Worm (Caenorhabditis elegans): ENCODE data around the gene Y69E1A.3.

Y69E1A.3 gene

DNA sequence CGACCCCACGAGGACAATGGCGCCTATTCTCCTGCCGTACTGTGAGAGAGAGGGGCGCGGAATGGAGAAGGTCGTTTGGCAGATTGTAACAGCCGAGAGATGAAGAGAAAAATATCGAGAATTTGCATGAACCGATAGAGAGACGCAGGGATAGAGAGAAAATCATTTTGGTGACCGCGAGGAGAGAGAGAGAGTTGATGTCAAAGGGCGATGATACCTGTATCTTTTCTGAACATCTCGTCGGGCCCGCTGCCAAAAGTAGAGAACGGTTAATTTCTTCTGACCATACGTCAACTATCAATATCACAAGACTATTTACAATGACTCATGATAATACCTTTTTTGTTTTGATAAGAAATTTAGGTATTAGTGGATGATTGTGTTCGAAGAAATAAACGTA is 23.9 kb downstream of the Y69E1A.3 start:
- TF ChIP-seq Y53F4B.3 (GFP tag; IDR thresholded peaks at IDR 0.05) = no peak
- peak; percentile 61 for TF ChIP-seq lin-40 (tag; optimal IDR thresholded peaks at IDR 0.05)
- TF ChIP-seq unc-62 (GFP tag; optimal IDR thresholded peaks at IDR 0.05) = no peak
- TF ChIP-seq nhr-80 (tag; optimal IDR thresholded peaks at IDR 0.05) = peak; percentile 44
- TF ChIP-seq hlh-26 (GFP tag; conservative IDR thresholded peaks at IDR 0.05) = no peak
- TF ChIP-seq rpc-1 (optimal IDR thresholded peaks at IDR 0.05) = no peak
- TF ChIP-seq rpc-1 (tag; optimal IDR thresholded peaks at IDR 0.05) = no peak
- TF ChIP-seq B0019.2 (GFP tag; conservative IDR thresholded peaks at IDR 0.05) = no peak
- TF ChIP-seq nhr-27 (tag; optimal IDR thresholded peaks at IDR 0.05) = no peak
- TF ChIP-seq somi-1 (GFP tag; optimal IDR thresholded peaks at IDR 0.05) = peak; percentile 37
- TF ChIP-seq cebp-1 (GFP tag; IDR thresholded peaks at IDR 0.05) = no peak
- TF ChIP-seq cebp-1 (tag; optimal IDR thresholded peaks at IDR 0.05) = peak; percentile 32
- TF ChIP-seq ztf-26 (tag; optimal IDR thresholded peaks at IDR 0.05) = peak; percentile 66
- no peak for TF ChIP-seq lsl-1 (GFP tag; optimal IDR thresholded peaks at IDR 0.05)
- no peak for TF ChIP-seq K12H6.12 (tag; optimal IDR thresholded peaks at IDR 0.05)
- 0 out of 2 replicates have a peak, but pooled peaks have one; percentile 7 for TF ChIP-seq ekl-4 (GFP tag; IDR thresholded peaks at IDR 0.05)
- no peak for TF ChIP-seq ztf-18 (tag; optimal IDR thresholded peaks at IDR 0.05)
- peak; percentile 62; the same call in 1 of the 2 replicates for TF ChIP-seq C06A6.2 (GFP tag; conservative IDR thresholded peaks at IDR 0.05)
- no peak for TF ChIP-seq repo-1 (tag; optimal IDR thresholded peaks at IDR 0.05)
- no peak for TF ChIP-seq die-1 (tag; optimal IDR thresholded peaks at IDR 0.05)
- TF ChIP-seq dox-1 (GFP tag; IDR thresholded peaks at IDR 0.05) = 0 out of 2 replicates have a peak, but pooled peaks have one; percentile 28
- TF ChIP-seq hmg-1.2 (GFP tag; IDR thresholded peaks at IDR 0.05) = peak; percentile 44; the same call in 1 of the 2 replicates
- no peak for TF ChIP-seq B0261.1 (tag; optimal IDR thresholded peaks at IDR 0.05)
- no peak for TF ChIP-seq cebp-2 (GFP tag; IDR thresholded peaks at IDR 0.05)

DNA sequence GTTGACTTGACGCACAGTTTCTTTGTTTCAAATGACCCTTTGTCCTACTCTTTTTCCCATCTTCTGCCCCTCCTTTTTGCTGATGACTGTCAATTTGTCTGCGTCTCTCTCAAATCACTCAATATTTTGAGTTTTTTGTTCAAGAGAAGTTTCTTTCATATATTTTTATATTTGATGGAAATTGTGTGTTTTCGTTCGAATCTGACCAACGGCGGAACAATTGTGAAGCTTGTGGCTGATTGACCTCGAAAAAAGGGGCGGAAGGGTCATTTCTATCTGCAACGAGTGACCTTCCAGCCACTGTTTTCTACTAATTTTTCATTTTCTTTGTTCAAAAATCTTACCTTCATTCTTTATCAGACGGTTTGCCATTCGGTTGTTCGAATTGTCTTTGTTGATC is 26.5 kb downstream of the Y69E1A.3 start:
- TF ChIP-seq hmg-1.2 (GFP tag; IDR thresholded peaks at IDR 0.05) (0 out of 2 replicates have a peak, but pooled peaks have one; percentile 9), ekl-4 (GFP tag; IDR thresholded peaks at IDR 0.05) (no peak)

DNA sequence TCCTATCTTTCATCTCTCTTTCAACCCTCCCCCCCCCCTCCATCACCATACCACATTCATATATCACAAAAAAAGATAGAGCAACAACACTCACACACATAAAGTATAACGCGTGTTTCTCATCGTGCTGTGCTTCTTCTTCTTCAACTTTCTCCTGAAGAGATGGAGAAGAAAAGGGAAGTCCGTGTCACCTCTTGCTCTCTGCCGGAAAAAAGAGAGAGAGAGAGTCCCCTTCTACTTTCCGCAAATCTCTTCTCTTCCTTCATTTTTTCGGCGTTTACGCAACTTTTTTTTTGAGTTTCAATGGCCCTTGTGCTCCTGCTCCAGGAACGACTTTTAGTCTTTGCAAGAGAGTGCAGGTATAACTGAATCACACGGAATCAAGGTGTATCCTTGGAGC is 27.6 kb downstream of the Y69E1A.3 start:
- TF ChIP-seq K12H6.12 (tag; optimal IDR thresholded peaks at IDR 0.05) = peak; percentile 1
- TF ChIP-seq cebp-1 (GFP tag; IDR thresholded peaks at IDR 0.05) = no peak
- TF ChIP-seq cebp-1 (tag; optimal IDR thresholded peaks at IDR 0.05) = peak; percentile 19
- TF ChIP-seq zfh-2 (GFP tag; conservative IDR thresholded peaks at IDR 0.05) = 0 out of 2 replicates have a peak, but pooled peaks have one; percentile 12
- no peak for TF ChIP-seq nhr-27 (tag; optimal IDR thresholded peaks at IDR 0.05)

DNA sequence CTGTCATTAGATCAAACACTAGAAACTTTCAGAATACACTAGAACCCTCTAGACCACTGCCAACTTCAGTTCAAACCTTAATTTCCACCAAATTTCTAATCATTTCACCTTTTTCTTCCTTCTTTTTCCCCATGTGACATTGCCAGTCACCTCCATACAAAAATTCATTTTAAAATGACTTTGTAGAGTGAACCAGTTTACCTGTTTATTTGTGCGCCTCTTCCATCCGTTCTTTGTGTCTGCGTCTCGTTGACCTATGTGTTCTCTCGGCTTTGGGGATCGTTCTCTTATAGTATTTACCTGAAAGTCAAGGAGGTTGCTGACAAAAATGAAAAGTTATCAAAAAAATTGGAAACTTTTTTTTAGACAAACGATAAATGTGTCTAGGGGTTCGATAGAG is 28.5 kb downstream of the Y69E1A.3 start:
- TF ChIP-seq hsf-1 (GFP tag; IDR thresholded peaks at IDR 0.05) (peak; percentile 83), B0019.2 (GFP tag; conservative IDR thresholded peaks at IDR 0.05) (no peak), F57A8.1 (GFP tag; optimal IDR thresholded peaks at IDR 0.05) (no peak), lsl-1 (GFP tag; optimal IDR thresholded peaks at IDR 0.05) (no peak), ceh-58 (GFP tag; IDR thresholded peaks at IDR 0.05) (no peak), cebp-1 (GFP tag; IDR thresholded peaks at IDR 0.05) (no peak), cebp-1 (tag; optimal IDR thresholded peaks at IDR 0.05) (no peak), somi-1 (GFP tag; optimal IDR thresholded peaks at IDR 0.05) (no peak), lin-54 (GFP tag; optimal IDR thresholded peaks at IDR 0.05) (no peak), rpc-1 (optimal IDR thresholded peaks at IDR 0.05) (peak; percentile 24), rpc-1 (tag; optimal IDR thresholded peaks at IDR 0.05) (no peak), D2030.7 (GFP tag; IDR thresholded peaks at IDR 0.05) (no peak), mcd-1 (GFP tag; IDR thresholded peaks at IDR 0.05) (no peak), hmg-1.2 (GFP tag; IDR thresholded peaks at IDR 0.05) (peak; percentile 46; the same call in 1 of the 2 replicates), F37B4.10 (GFP tag; IDR thresholded peaks at IDR 0.05) (no peak)

DNA sequence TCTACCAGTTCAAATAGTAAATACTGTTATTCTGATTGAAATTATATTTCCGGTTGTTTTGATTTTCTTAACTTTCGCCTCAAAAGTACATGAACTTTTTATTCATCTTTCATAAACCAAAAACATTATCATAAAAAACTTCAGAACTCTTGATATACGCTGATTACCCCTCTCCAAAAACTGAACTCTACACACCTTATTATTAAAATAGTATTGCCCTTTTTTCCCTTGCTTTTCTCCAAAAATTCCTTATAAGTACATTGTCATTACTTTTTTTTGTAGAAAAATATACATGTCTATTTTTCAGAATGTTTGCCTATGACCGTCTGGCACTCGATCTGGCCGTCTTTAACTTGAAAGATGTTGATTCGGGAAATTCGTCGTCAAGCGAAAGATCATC is 29.7 kb downstream of the Y69E1A.3 start, which contains the start of gene Y43E12A.2:
Gene Y43E12A.2 (plus strand): TSS at position 301 of the 400 bp plus-strand sequence.
- TF ChIP-seq F39B2.1 (GFP tag; IDR thresholded peaks at IDR 0.05) = no peak
- TF ChIP-seq D2030.7 (GFP tag; IDR thresholded peaks at IDR 0.05) = no peak
- no peak for TF ChIP-seq lin-35 (GFP tag; optimal IDR thresholded peaks at IDR 0.05)
- no peak for TF ChIP-seq nhr-90 (tag; optimal IDR thresholded peaks at IDR 0.05)
- TF ChIP-seq rpc-1 (optimal IDR thresholded peaks at IDR 0.05) = no peak
- TF ChIP-seq rpc-1 (tag; optimal IDR thresholded peaks at IDR 0.05) = no peak
- no peak for TF ChIP-seq F49E8.2 (tag; optimal IDR thresholded peaks at IDR 0.05; ENCODE audit: insufficient read depth)

All from whole organism, young adult.